Worm (Caenorhabditis elegans) whole organism, young adult: Measurements from ENCODE around the gene mom-1.

Source experiments
- F52B5.7 ChIP-seq: sonication (generic microtip); optimal IDR thresholded peaks from 2 replicates; lab custom pipeline; 2016; ENCODE audit warnings: mild to moderate bottlenecking, missing genetic modification characterization, missing compliant biosample characterization
- ccch-3 ChIP-seq: fragments of 200-800 bp; sonication (Bioruptor generic); optimal IDR thresholded peaks from 2 replicates; lab custom pipeline; 2018; ENCODE audit warnings: mild to moderate bottlenecking, missing genetic modification characterization, missing compliant biosample characterization
- dox-1 ChIP-seq: fragments of 200-800 bp; sonication (Bioruptor generic); IDR thresholded peaks from 2 replicates; pipeline ENCODE4 v1.3.6; 2022; ENCODE audit warnings: missing genetic modification reagents, missing genetic modification characterization, missing compliant biosample characterization
- nfya-1 ChIP-seq: sonication (generic microtip); optimal IDR thresholded peaks from 2 replicates; lab custom pipeline; 2017; ENCODE audit warnings: antibody characterized with exemption, missing compliant biosample characterization, missing genetic modification characterization, borderline replicate concordance; ENCODE audit not compliant: insufficient read depth
- repo-1 ChIP-seq: sonication (generic microtip); optimal IDR thresholded peaks from 2 replicates; lab custom pipeline; 2017; ENCODE audit warnings: mild to moderate bottlenecking, missing genetic modification characterization, missing compliant biosample characterization
- snpc-4 ChIP-seq, 5 experiments: fragments of 150-350 bp in 1 of 5; sonication (generic microtip) in 4 of 5; optimal IDR thresholded peaks; 2 replicates each; lab custom pipeline; 2014 to 2018; ENCODE audit warnings: missing genetic modification characterization in 5 of 5, missing biosample characterization in 3 of 5, antibody characterized with exemption in 2 of 5, mild to moderate bottlenecking in 2 of 5, missing compliant biosample characterization in 2 of 5, missing genotype in 2 of 5, moderate library complexity in 2 of 5, missing genetic modification reagents in 1 of 5
- unc-62 ChIP-seq: fragments of 150-350 bp; optimal IDR thresholded peaks from 2 replicates; lab custom pipeline; 2014; ENCODE audit warnings: missing biosample characterization, missing genetic modification reagents, missing genetic modification characterization

ce11 chrX:6326088-6326487 lies 33.2 kb downstream of the mom-1 start, which contains the start of gene col-168:
- TF ChIP-seq F52B5.7 (no peak), snpc-4 (GFP tag; optimal IDR thresholded peaks at IDR 0.05; lab: Kevin White, UChicago) (no peak), snpc-4 (tag; optimal IDR thresholded peaks at IDR 0.05; lab: Kevin White, UChicago) (no peak), ccch-3 (GFP tag; lab: Kevin White, UChicago) (no peak), dox-1 (GFP tag; lab: Robert Waterston, UW) (no peak), nfya-1 (tag; lab: Kevin White, UChicago) (no peak), repo-1 (tag; lab: Kevin White, UChicago) (no peak), unc-62 (GFP tag; lab: Kevin White, UChicago) (no peak)
